Worm (Caenorhabditis elegans): ENCODE results near the gene F13H8.2.
A peak's percentile ranks its signal among the peaks of the same experiment; 100 is the strongest.

DNA sequence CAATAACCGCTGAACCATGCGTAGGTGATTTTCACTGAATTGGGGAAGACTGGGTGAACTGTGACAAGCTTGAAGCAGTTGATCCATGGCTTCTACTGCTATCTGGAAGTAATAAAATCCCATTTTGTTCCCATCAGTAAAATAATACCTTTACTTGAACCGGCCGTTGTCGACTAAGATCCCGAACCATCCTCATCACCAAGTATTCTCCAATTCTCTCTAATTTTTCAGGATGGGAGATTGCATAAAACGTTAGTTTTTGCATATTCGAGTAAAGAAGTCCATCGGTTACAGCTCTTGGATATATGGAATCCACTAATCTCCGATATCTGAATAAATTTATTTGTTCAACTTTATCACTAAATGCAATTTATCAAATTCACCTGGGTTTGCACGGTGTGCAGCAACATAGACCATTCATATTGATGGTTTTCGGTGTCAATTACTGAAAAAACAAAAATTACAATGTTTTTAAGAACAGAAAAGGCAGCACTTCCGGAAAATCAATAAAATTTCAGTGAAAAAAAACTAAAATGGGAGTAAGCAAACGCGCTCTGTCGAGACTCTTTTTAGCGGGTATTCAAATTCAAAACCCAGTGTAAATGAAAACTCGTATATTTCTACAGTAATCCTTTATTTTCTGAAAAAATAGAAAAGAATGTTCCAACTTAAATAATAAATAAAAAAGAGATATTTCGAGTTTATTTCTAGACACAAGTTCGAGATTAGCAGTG is 50.7 kb downstream of the F13H8.2 start, which contains the start of gene efr-3:
- no peak for TF ChIP-seq him-1 (tag; optimal IDR thresholded peaks at IDR 0.05)
- TF ChIP-seq W03F9.2 (tag; optimal IDR thresholded peaks at IDR 0.05) = peak; percentile 38

All from whole organism, L4/young adult.